Fruit fly (Drosophila melanogaster): Measurements from ENCODE around the gene Hex-t1.

Hex-t1 gene

DNA sequence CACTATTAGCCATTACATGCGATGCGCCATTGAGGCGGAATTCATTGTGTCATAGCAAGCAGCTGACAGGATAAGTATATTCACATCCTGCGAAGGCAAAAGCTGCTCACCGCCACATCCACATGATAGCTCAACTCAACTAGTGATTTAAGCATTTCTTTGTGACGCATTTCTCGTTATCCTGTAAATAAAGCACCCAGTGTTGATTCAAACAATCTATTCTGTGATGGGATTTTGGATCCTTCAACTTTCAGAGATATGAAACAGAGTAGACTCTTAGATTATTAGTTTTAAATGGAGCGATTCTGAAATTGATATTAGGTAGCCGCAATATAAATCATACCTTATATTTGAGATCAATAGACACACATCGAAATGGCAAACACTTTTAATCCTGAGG, at the start of gene Hex-t1:
Gene Hex-t1, plus strand, starts transcription at position 301 of the 400 bp plus-strand sequence.
- TF ChIP-seq salr (GFP tag; optimal IDR thresholded peaks at IDR 0.05), result no peak
- TF ChIP-seq CG16779 (tag; optimal IDR thresholded peaks at IDR 0.05), result no peak
- no peak for TF ChIP-seq topi (GFP tag; optimal IDR thresholded peaks at IDR 0.05)
- no peak for TF ChIP-seq CG15336 (GFP tag; IDR thresholded peaks at IDR 0.05)
- no peak for TF ChIP-seq OdsH (GFP tag; optimal IDR thresholded peaks at IDR 0.05)
- no peak for TF ChIP-seq CG3919 (GFP tag; optimal IDR thresholded peaks at IDR 0.05)
- TF ChIP-seq net (GFP tag; optimal IDR thresholded peaks at IDR 0.05), result no peak
- no peak for TF ChIP-seq CG11762 (GFP tag; optimal IDR thresholded peaks at IDR 0.05; ENCODE audit: insufficient read depth)
- no peak for TF ChIP-seq fd59A (GFP tag; optimal IDR thresholded peaks at IDR 0.05)
- no peak for TF ChIP-seq CG11294 (GFP tag; IDR thresholded peaks at IDR 0.05)
- TF ChIP-seq CG6792 (GFP tag; optimal IDR thresholded peaks at IDR 0.05), result no peak
- no peak for TF ChIP-seq CG7368 (GFP tag; optimal IDR thresholded peaks at IDR 0.05)
- TF ChIP-seq pdm3 (GFP tag; optimal IDR thresholded peaks at IDR 0.05), result no peak
- no peak for TF ChIP-seq Ets96B (tag; optimal IDR thresholded peaks at IDR 0.05)
- TF ChIP-seq CG6854 (GFP tag; optimal IDR thresholded peaks at IDR 0.05), result no peak
- TF ChIP-seq dsx (GFP tag; optimal IDR thresholded peaks at IDR 0.05; ENCODE audit: poor library complexity, severe bottlenecking), result no peak

DNA sequence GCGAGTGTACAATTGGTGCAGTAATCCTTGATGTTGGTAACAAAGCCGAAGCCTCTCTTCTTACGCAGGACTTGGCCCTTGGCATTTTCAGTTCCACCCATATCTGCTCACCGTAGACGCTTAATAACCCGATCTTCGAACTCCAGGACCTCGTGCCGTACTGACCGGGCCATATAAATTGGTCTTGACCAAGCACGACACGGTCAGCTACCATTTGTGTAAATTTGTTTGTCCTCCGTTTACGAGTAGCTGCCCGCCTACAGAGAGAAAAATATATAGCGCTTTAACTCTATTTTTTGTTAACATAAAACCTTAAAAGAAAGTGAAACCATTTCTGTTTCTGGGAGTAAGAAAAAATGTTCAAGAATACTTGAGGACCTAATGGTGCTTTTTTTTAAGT, 45.3 kb upstream of the Hex-t1 start, which contains the start of gene ppk15:
Gene ppk15, minus strand, starts transcription at position 101 of the 400 bp plus-strand sequence.
- no peak for TF ChIP-seq CG1621 (tag; optimal IDR thresholded peaks at IDR 0.05)
- TF ChIP-seq salr (GFP tag; optimal IDR thresholded peaks at IDR 0.05), result no peak
- no peak for TF ChIP-seq Gug (GFP tag; IDR thresholded peaks at IDR 0.05)
- no peak for TF ChIP-seq esn (GFP tag; optimal IDR thresholded peaks at IDR 0.05)
- TF ChIP-seq Eip93F (GFP tag; optimal IDR thresholded peaks at IDR 0.05), result no peak
- TF ChIP-seq CG15336 (GFP tag; IDR thresholded peaks at IDR 0.05), result no peak
- no peak for TF ChIP-seq CG16779 (tag; optimal IDR thresholded peaks at IDR 0.05)
- no peak for TF ChIP-seq CG11294 (GFP tag; IDR thresholded peaks at IDR 0.05)
- TF ChIP-seq cyc (GFP tag; optimal IDR thresholded peaks at IDR 0.05), result no peak
- TF ChIP-seq lz (GFP tag; optimal IDR thresholded peaks at IDR 0.05), result no peak

DNA sequence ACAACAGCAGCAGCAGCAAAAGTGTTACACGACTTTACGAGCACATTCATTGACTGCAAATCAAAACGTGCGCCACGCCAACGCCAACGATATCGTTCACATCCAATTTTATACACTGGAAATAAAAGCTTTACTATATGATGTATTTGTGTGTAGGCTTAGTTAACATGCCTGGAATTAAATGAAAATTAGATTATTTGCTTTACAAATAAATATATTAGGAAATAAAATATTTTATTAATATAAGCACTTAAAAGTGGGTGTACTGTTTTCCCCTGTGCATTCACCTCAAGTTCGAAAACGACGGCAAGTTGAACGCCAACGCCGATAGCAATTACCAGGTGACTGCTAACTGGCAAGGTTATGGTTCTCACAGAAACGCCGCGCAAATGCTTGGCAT, 39.1 kb upstream of the Hex-t1 start:
- TF ChIP-seq CG32006 (GFP tag; optimal IDR thresholded peaks at IDR 0.05) (peak; percentile 10), Hr4 (GFP tag; optimal IDR thresholded peaks at IDR 0.05) (no peak), CG6854 (GFP tag; optimal IDR thresholded peaks at IDR 0.05) (no peak), Eip78C (GFP tag) (peak; percentile 63), CG6163 (GFP tag; IDR thresholded peaks at IDR 0.05) (peak; percentile 49; the same call in 1 of the 3 replicates), Gug (GFP tag; IDR thresholded peaks at IDR 0.05) (peak; percentile 50), CG6276 (GFP tag; optimal IDR thresholded peaks at IDR 0.05) (peak; percentile 24), eg (GFP tag; IDR thresholded peaks at IDR 0.05) (peak; percentile 84), CG11294 (GFP tag; IDR thresholded peaks at IDR 0.05) (peak; percentile 67), ss (GFP tag; optimal IDR thresholded peaks at IDR 0.05) (no peak), acj6 (GFP tag; optimal IDR thresholded peaks at IDR 0.05) (no peak)

DNA sequence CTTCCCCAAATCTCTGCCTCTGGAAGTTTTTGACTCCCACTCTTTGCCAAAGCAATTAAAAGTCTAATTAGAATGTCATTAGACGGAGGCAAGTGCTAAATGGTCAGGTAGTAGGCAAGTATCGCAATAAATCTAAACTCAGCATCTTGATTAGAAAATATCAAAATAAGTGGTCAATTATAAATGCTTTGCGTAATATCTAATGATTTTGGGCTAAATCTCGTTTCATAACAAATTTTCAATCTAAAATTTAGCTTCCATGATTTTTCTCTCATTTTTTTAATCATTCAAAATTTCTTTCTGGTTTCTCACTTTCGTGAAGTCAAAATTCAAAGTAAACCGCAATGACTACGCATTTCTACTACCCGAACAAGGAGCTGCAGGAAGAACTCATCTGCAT, 35.1 kb upstream of the Hex-t1 start, which contains the start of gene Ald2:
Gene Ald2, plus strand, starts transcription at position 301 of the 400 bp plus-strand sequence.
- TF ChIP-seq dsx (GFP tag; optimal IDR thresholded peaks at IDR 0.05; ENCODE audit: poor library complexity, severe bottlenecking), result no peak
- TF ChIP-seq acj6 (GFP tag; optimal IDR thresholded peaks at IDR 0.05), result no peak
- TF ChIP-seq dac (GFP tag; optimal IDR thresholded peaks at IDR 0.05), result no peak
- no peak for TF ChIP-seq CG6854 (GFP tag; optimal IDR thresholded peaks at IDR 0.05)
- TF ChIP-seq svp (GFP tag), result peak; percentile 13

DNA sequence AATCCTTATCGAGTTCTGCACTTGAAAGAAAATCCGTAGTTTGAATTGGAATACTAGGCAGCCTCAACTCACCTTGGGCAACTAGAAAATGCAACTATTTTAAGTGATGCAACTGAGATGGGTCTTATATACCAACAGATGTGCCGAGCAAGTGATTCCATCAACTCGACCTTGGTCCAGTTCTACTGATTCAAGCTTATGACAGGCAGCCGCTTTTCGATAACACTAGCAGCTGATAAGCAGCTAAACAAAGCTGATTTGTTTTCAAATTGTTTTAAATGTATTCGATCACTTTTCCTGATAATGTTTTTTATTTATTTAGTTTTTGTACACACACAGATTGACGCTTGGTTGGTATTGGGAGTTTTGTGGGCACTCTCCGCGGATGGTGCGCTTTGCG, 23.9 kb upstream of the Hex-t1 start, which contains the start of gene CG6503:
Gene CG6503, minus strand, starts transcription at position 101 of the 400 bp plus-strand sequence.
- TF ChIP-seq CG6792 (GFP tag; optimal IDR thresholded peaks at IDR 0.05) (no peak), CG10631 (GFP tag; optimal IDR thresholded peaks at IDR 0.05) (no peak), svp (GFP tag) (peak; percentile 44), salr (GFP tag; optimal IDR thresholded peaks at IDR 0.05) (no peak), Ets96B (tag; optimal IDR thresholded peaks at IDR 0.05) (no peak), Ets21C (GFP tag; optimal IDR thresholded peaks at IDR 0.05) (no peak)
